Fruit fly (Drosophila melanogaster) whole organism, adult: ENCODE measurements around the gene Cyp4ae1.
A peak's percentile ranks its signal among the peaks of the same experiment; 100 is the strongest.

Source experiments
- CG14711 ChIP-seq: fragments of 200-800 bp; sonication (Bioruptor generic); optimal IDR thresholded peaks from 2 replicates; lab custom pipeline; 2018; ENCODE audit warnings: missing biosample characterization, mild to moderate bottlenecking, missing genetic modification characterization, moderate library complexity
- CG5204 ChIP-seq: fragments of 200-800 bp; sonication (Bioruptor generic); optimal IDR thresholded peaks from 2 replicates; lab custom pipeline; 2016; ENCODE audit warnings: missing biosample characterization, missing genetic modification characterization
- kay ChIP-seq: fragments of 200-800 bp; sonication (Bioruptor generic); peaks from one replicate; lab custom pipeline; 2016; ENCODE audit warnings: missing biosample characterization, missing genetic modification characterization, borderline replicate concordance
- ovo ChIP-seq: fragments of 200-800 bp; sonication (Bioruptor generic); optimal IDR thresholded peaks from 2 replicates; lab custom pipeline; 2016; ENCODE audit warnings: missing biosample characterization, missing genetic modification characterization
- tj ChIP-seq: fragments of 200-800 bp; sonication (Bioruptor generic); optimal IDR thresholded peaks from 3 replicates; lab custom pipeline; 2017; ENCODE audit warnings: missing biosample characterization, mild to moderate bottlenecking, missing genetic modification characterization, moderate library complexity

- no peak for TF ChIP-seq kay (GFP tag; lab: Kevin White, UChicago)
- no peak for TF ChIP-seq tj
- no peak for TF ChIP-seq CG5204 (GFP tag; lab: Kevin White, UChicago)
- peak; percentile 12 for TF ChIP-seq CG14711 (tag; lab: Kevin White, UChicago)
- no peak for TF ChIP-seq ovo
Measured at dm6 chrX:2212327-2212820, 33.6 kb downstream of the Cyp4ae1 start.
